Worm (Caenorhabditis elegans) whole organism, L2 larva: ENCODE results near the gene sodh-2.

Experiments used
- C34F6.9 ChIP-seq: fragments of 150-350 bp; optimal IDR thresholded peaks from 2 replicates; lab custom pipeline; 2014; ENCODE audit warnings: missing biosample characterization, missing genetic modification characterization
- F13H6.1 ChIP-seq: sonication (generic microtip); optimal IDR thresholded peaks from 2 replicates; lab custom pipeline; 2016; ENCODE audit warnings: missing genetic modification characterization, missing compliant biosample characterization
- R02D3.7 ChIP-seq: fragments of 150-350 bp; optimal IDR thresholded peaks from 2 replicates; lab custom pipeline; 2014; ENCODE audit warnings: missing biosample characterization, missing genetic modification characterization
- Y55F3AM.14 ChIP-seq: fragments of 200-800 bp; sonication (Bioruptor generic); optimal IDR thresholded peaks from 2 replicates; lab custom pipeline; 2018; ENCODE audit warnings: mild to moderate bottlenecking, missing genetic modification characterization, missing compliant biosample characterization
- alr-1 ChIP-seq: fragments of 150-350 bp; optimal IDR thresholded peaks from 2 replicates; lab custom pipeline; 2014; ENCODE audit warnings: missing biosample characterization, missing genetic modification characterization
- aly-2 ChIP-seq: fragments of 150-350 bp; optimal IDR thresholded peaks from 2 replicates; lab custom pipeline; 2014; ENCODE audit warnings: missing biosample characterization, missing genetic modification characterization
- ama-1 ChIP-seq: fragments of 150-350 bp; optimal IDR thresholded peaks from 2 replicates; lab custom pipeline; 2018; ENCODE audit warnings: inconsistent platforms
- blmp-1 ChIP-seq: sonication (generic microtip); optimal IDR thresholded peaks from 2 replicates; lab custom pipeline; 2017; ENCODE audit warnings: missing genetic modification characterization, mild to moderate bottlenecking, missing compliant biosample characterization, antibody characterized with exemption, moderate library complexity; ENCODE audit not compliant: insufficient read depth
- ceh-82 ChIP-seq: fragments of 150-350 bp; optimal IDR thresholded peaks from 2 replicates; lab custom pipeline; 2014; ENCODE audit warnings: missing biosample characterization, missing genetic modification characterization
- crh-2 ChIP-seq: sonication (generic microtip); optimal IDR thresholded peaks from 2 replicates; lab custom pipeline; 2017; ENCODE audit warnings: missing biosample characterization, missing genetic modification characterization
- dmd-4 ChIP-seq: sonication (generic microtip); optimal IDR thresholded peaks from 2 replicates; lab custom pipeline; 2017; ENCODE audit warnings: missing biosample characterization, missing genetic modification characterization
- egl-27 ChIP-seq: sonication (generic microtip); optimal IDR thresholded peaks from 3 replicates; lab custom pipeline; 2017; ENCODE audit warnings: missing biosample characterization, missing genetic modification reagents, missing genetic modification characterization
- elt-3 ChIP-seq: sonication (generic microtip); optimal IDR thresholded peaks from 2 replicates; lab custom pipeline; 2017; ENCODE audit warnings: missing biosample characterization, missing genetic modification characterization
- fos-1 ChIP-seq: fragments of 150-350 bp; optimal IDR thresholded peaks from 2 replicates; lab custom pipeline; 2014; ENCODE audit warnings: missing biosample characterization, missing genetic modification characterization
- gmeb-1 ChIP-seq: fragments of 150-350 bp; optimal IDR thresholded peaks from 2 replicates; lab custom pipeline; 2014; ENCODE audit warnings: missing biosample characterization, missing genetic modification characterization
- lin-11 ChIP-seq: fragments of 150-350 bp; sonication (generic microtip); optimal IDR thresholded peaks from 2 replicates; lab custom pipeline; 2014; ENCODE audit warnings: missing biosample characterization, missing genetic modification characterization, inconsistent platforms, mixed read lengths
- lin-13 ChIP-seq: fragments of 150-350 bp; optimal IDR thresholded peaks from 2 replicates; lab custom pipeline; 2014; ENCODE audit warnings: missing biosample characterization, missing genetic modification reagents, missing genetic modification characterization
- lin-39 ChIP-seq: fragments of 150-350 bp; optimal IDR thresholded peaks from 2 replicates; lab custom pipeline; 2014; ENCODE audit warnings: missing biosample characterization, missing genetic modification reagents, missing genetic modification characterization
- lsy-2 ChIP-seq, 2 experiments: fragments of 150-350 bp in 1 of 2; sonication (generic microtip) in 1 of 2; optimal IDR thresholded peaks; 2 replicates each; lab custom pipeline; 2014 to 2017; ENCODE audit warnings: missing biosample characterization in 2 of 2, missing genetic modification characterization in 2 of 2
- mab-5 ChIP-seq: fragments of 150-350 bp; optimal IDR thresholded peaks from 2 replicates; lab custom pipeline; 2014; ENCODE audit warnings: missing biosample characterization, missing genetic modification characterization
- mbf-1 ChIP-seq: sonication (generic microtip); optimal IDR thresholded peaks from 2 replicates; lab custom pipeline; 2017; ENCODE audit warnings: missing biosample characterization, missing genetic modification characterization
- mdl-1 ChIP-seq, 2 experiments: fragments of 150-350 bp in 1 of 2; sonication (generic microtip) in 1 of 2; optimal IDR thresholded peaks; 2 replicates each; lab custom pipeline; 2017; ENCODE audit warnings: missing biosample characterization in 2 of 2, missing genetic modification characterization in 2 of 2
- nhr-10 ChIP-seq: sonication (generic microtip); optimal IDR thresholded peaks from 2 replicates; lab custom pipeline; 2017; ENCODE audit warnings: missing biosample characterization, missing genetic modification characterization
- nhr-129 ChIP-seq: fragments of 150-350 bp; optimal IDR thresholded peaks from 2 replicates; lab custom pipeline; 2014; ENCODE audit warnings: missing biosample characterization, missing genetic modification characterization
- nhr-21 ChIP-seq: fragments of 150-350 bp; optimal IDR thresholded peaks from 2 replicates; lab custom pipeline; 2014; ENCODE audit warnings: missing biosample characterization, missing genetic modification characterization
- nhr-237 ChIP-seq: fragments of 150-350 bp; optimal IDR thresholded peaks from 2 replicates; lab custom pipeline; 2014; ENCODE audit warnings: missing biosample characterization, missing genetic modification characterization
- nhr-25 ChIP-seq: fragments of 150-350 bp; sonication (generic microtip); optimal IDR thresholded peaks from 3 replicates; lab custom pipeline; 2014; ENCODE audit warnings: missing biosample characterization, missing genetic modification characterization
- nhr-6 ChIP-seq: fragments of 150-350 bp; optimal IDR thresholded peaks from 2 replicates; lab custom pipeline; 2014; ENCODE audit warnings: missing biosample characterization, missing genetic modification characterization
- nhr-77 ChIP-seq: fragments of 150-350 bp; optimal IDR thresholded peaks from 2 replicates; lab custom pipeline; 2014; ENCODE audit warnings: missing biosample characterization, missing genetic modification characterization
- peb-1 ChIP-seq: fragments of 150-350 bp; optimal IDR thresholded peaks from 2 replicates; lab custom pipeline; 2014; ENCODE audit warnings: missing biosample characterization, missing genetic modification characterization
- sem-4 ChIP-seq: fragments of 150-350 bp; optimal IDR thresholded peaks from 2 replicates; lab custom pipeline; 2014; ENCODE audit warnings: missing biosample characterization, missing genetic modification reagents, missing genetic modification characterization
- skn-1 ChIP-seq: sonication (generic microtip); optimal IDR thresholded peaks from 2 replicates; lab custom pipeline; 2017; ENCODE audit warnings: missing biosample characterization, missing genetic modification characterization
- sma-3 ChIP-seq: sonication (generic microtip); optimal IDR thresholded peaks from 2 replicates; lab custom pipeline; 2016; ENCODE audit warnings: missing genetic modification reagents, missing genetic modification characterization, missing compliant biosample characterization
- sma-9 ChIP-seq, 2 experiments: fragments of 150-350 bp in 1 of 2; sonication (generic microtip) in 1 of 2; optimal IDR thresholded peaks; 2 replicates each; lab custom pipeline; 2014 to 2016; ENCODE audit warnings: missing genetic modification characterization in 2 of 2, mild to moderate bottlenecking in 1 of 2, missing biosample characterization in 1 of 2, missing compliant biosample characterization in 1 of 2, missing genetic modification reagents in 1 of 2, moderate library complexity in 1 of 2
- snpc-4 ChIP-seq: fragments of 150-350 bp; optimal IDR thresholded peaks from 2 replicates; lab custom pipeline; 2014; ENCODE audit warnings: missing biosample characterization, missing genetic modification characterization
- unc-55 ChIP-seq: fragments of 150-350 bp; sonication (generic microtip); optimal IDR thresholded peaks from 3 replicates; lab custom pipeline; 2014; ENCODE audit warnings: missing biosample characterization, missing genetic modification reagents, missing genetic modification characterization
- unc-62 ChIP-seq: fragments of 150-350 bp; optimal IDR thresholded peaks from 2 replicates; lab custom pipeline; 2014; ENCODE audit warnings: missing biosample characterization, missing genetic modification reagents, missing genetic modification characterization
- zag-1 ChIP-seq: fragments of 150-350 bp; optimal IDR thresholded peaks from 2 replicates; lab custom pipeline; 2014; ENCODE audit warnings: missing biosample characterization, missing genetic modification characterization
- ztf-4 ChIP-seq: fragments of 150-350 bp; optimal IDR thresholded peaks from 2 replicates; lab custom pipeline; 2014; ENCODE audit warnings: missing biosample characterization, missing genetic modification characterization

sodh-2 gene

ce11 chrV:11893975-11894374, 2.9 kb upstream of the sodh-2 start, which contains the start of gene K12G11.6:
TSS of gene K12G11.6 (plus strand) at chrV:11894331.
- TF ChIP-seq sma-9 (GFP tag; optimal IDR thresholded peaks at IDR 0.05; lab: Kevin White, UChicago), result no peak
- no peak for TF ChIP-seq sma-9 (tag; optimal IDR thresholded peaks at IDR 0.05; lab: Kevin White, UChicago)
- TF ChIP-seq nhr-237 (tag; lab: Kevin White, UChicago), result no peak
- TF ChIP-seq crh-2 (tag; lab: Kevin White, UChicago), result no peak
- TF ChIP-seq lin-11 (tag; lab: Kevin White, UChicago), result no peak
- TF ChIP-seq unc-62 (GFP tag; lab: Kevin White, UChicago), result no peak
- TF ChIP-seq nhr-25 (tag; lab: Kevin White, UChicago), result no peak
- no peak for TF ChIP-seq mbf-1
- TF ChIP-seq nhr-77, result no peak
- TF ChIP-seq peb-1, result no peak
- TF ChIP-seq R02D3.7 (tag; lab: Kevin White, UChicago), result no peak
- no peak for TF ChIP-seq elt-3
- no peak for TF ChIP-seq nhr-21
- TF ChIP-seq dmd-4, result no peak
- TF ChIP-seq, all 48 proteins: peak for 0

- TF ChIP-seq crh-2 (tag; lab: Kevin White, UChicago) (peak; percentile 9), blmp-1 (peak; percentile 45), fos-1 (tag; lab: Kevin White, UChicago) (peak; percentile 33), nhr-77 (no peak), egl-27 (tag; lab: Kevin White, UChicago) (no peak), zag-1 (no peak), nhr-21 (peak; percentile 7), ceh-82 (tag; lab: Kevin White, UChicago) (no peak), mab-5 (tag; lab: Kevin White, UChicago) (peak; percentile 21), sma-9 (GFP tag; optimal IDR thresholded peaks at IDR 0.05; lab: Kevin White, UChicago) (peak; percentile 41), sma-9 (tag; optimal IDR thresholded peaks at IDR 0.05; lab: Kevin White, UChicago) (no peak), ztf-4 (tag; lab: Kevin White, UChicago) (peak; percentile 60), nhr-129 (tag; lab: Kevin White, UChicago) (peak; percentile 53), ama-1 (peak; percentile 56), lin-39 (tag; lab: Kevin White, UChicago) (no peak), nhr-6 (tag; lab: Kevin White, UChicago) (peak; percentile 62), lsy-2 (tag; optimal IDR thresholded peaks at IDR 0.05; lab: Kevin White, UChicago) (peak in 1 of 2 experiments; percentile 70), Y55F3AM.14 (peak; percentile 62), lin-13 (GFP tag; lab: Kevin White, UChicago) (peak; percentile 14), gmeb-1 (tag; lab: Kevin White, UChicago) (peak; percentile 52)
These were observed 1.7 kb downstream of the sodh-2 start for ce11 chrV:11889115-11889935.

ce11 chrV:11888656-11889055, 2.4 kb downstream of the sodh-2 start:
- no peak for TF ChIP-seq nhr-77
- no peak for TF ChIP-seq ceh-82 (tag; lab: Kevin White, UChicago)
- TF ChIP-seq lin-13 (GFP tag; lab: Kevin White, UChicago), result peak; percentile 21
- no peak for TF ChIP-seq sma-3
- TF ChIP-seq sma-9 (GFP tag; optimal IDR thresholded peaks at IDR 0.05; lab: Kevin White, UChicago), result no peak
- TF ChIP-seq sma-9 (tag; optimal IDR thresholded peaks at IDR 0.05; lab: Kevin White, UChicago), result no peak
- TF ChIP-seq lsy-2 (tag; optimal IDR thresholded peaks at IDR 0.05; lab: Kevin White, UChicago), result no peak

- no peak for TF ChIP-seq unc-55 (GFP tag; lab: Kevin White, UChicago)
- TF ChIP-seq C34F6.9 (tag; lab: Kevin White, UChicago), result peak; percentile 46
- peak; percentile 97 for TF ChIP-seq nhr-21
- TF ChIP-seq lin-13 (GFP tag; lab: Kevin White, UChicago), result peak; percentile 1
- TF ChIP-seq ama-1, result peak; percentile 96
- TF ChIP-seq nhr-129 (tag; lab: Kevin White, UChicago), result peak; percentile 87
- no peak for TF ChIP-seq skn-1 (tag; lab: Kevin White, UChicago)
- peak; percentile 76 for TF ChIP-seq nhr-25 (tag; lab: Kevin White, UChicago)
- no peak for TF ChIP-seq sem-4
- TF ChIP-seq Y55F3AM.14, result peak; percentile 25
- TF ChIP-seq sma-3, result peak; percentile 73
- TF ChIP-seq lin-39 (tag; lab: Kevin White, UChicago), result no peak
- TF ChIP-seq sma-9 (GFP tag; optimal IDR thresholded peaks at IDR 0.05; lab: Kevin White, UChicago), result peak; percentile 98
- peak; percentile 72 for TF ChIP-seq sma-9 (tag; optimal IDR thresholded peaks at IDR 0.05; lab: Kevin White, UChicago)
- peak; percentile 59 for TF ChIP-seq egl-27 (tag; lab: Kevin White, UChicago)
- no peak for TF ChIP-seq mbf-1
- TF ChIP-seq alr-1 (tag; lab: Kevin White, UChicago), result no peak
- peak; percentile 89 to 95 for TF ChIP-seq mdl-1 (tag; optimal IDR thresholded peaks at IDR 0.05; lab: Kevin White, UChicago)
- peak in 1 of 2 experiments; percentile 59 for TF ChIP-seq lsy-2 (tag; optimal IDR thresholded peaks at IDR 0.05; lab: Kevin White, UChicago)
- peak; percentile 27 for TF ChIP-seq snpc-4 (tag; lab: Kevin White, UChicago)
- TF ChIP-seq nhr-237 (tag; lab: Kevin White, UChicago), result no peak
- no peak for TF ChIP-seq peb-1
- TF ChIP-seq nhr-77, result no peak
- peak; percentile 54 for TF ChIP-seq fos-1 (tag; lab: Kevin White, UChicago)
- peak; percentile 30 for TF ChIP-seq nhr-6 (tag; lab: Kevin White, UChicago)
- TF ChIP-seq ceh-82 (tag; lab: Kevin White, UChicago), result no peak
- no peak for TF ChIP-seq R02D3.7 (tag; lab: Kevin White, UChicago)
- TF ChIP-seq unc-62 (GFP tag; lab: Kevin White, UChicago), result no peak
- no peak for TF ChIP-seq nhr-10 (tag; lab: Kevin White, UChicago)
- peak; percentile 88 for TF ChIP-seq F13H6.1 (tag; lab: Kevin White, UChicago)
- TF ChIP-seq crh-2 (tag; lab: Kevin White, UChicago), result peak; percentile 81
- TF ChIP-seq blmp-1, result peak; percentile 73
- peak; percentile 62 for TF ChIP-seq gmeb-1 (tag; lab: Kevin White, UChicago)
- no peak for TF ChIP-seq aly-2 (tag; lab: Kevin White, UChicago)
These were observed 3.0 kb downstream of the sodh-2 start, which contains the start of gene adh-1 for ce11 chrV:11887988-11888499. TSS of gene adh-1 (plus strand) at chrV:11888248.
